Worm (Caenorhabditis elegans): Measurements from ENCODE around the gene ZK632.10.
A peak's percentile ranks its signal among the peaks of the same experiment; 100 is the strongest.

- no peak for TF ChIP-seq fos-1 (tag; optimal IDR thresholded peaks at IDR 0.05)
- no peak for TF ChIP-seq ztf-11 (tag; optimal IDR thresholded peaks at IDR 0.05)
- no peak for TF ChIP-seq aha-1 (tag; optimal IDR thresholded peaks at IDR 0.05)
- no peak for TF ChIP-seq lsy-2 (tag; optimal IDR thresholded peaks at IDR 0.05)
- TF ChIP-seq pag-3 (tag; optimal IDR thresholded peaks at IDR 0.05; ENCODE audit: borderline replicate concordance, insufficient read depth): no peak
- TF ChIP-seq unc-86 (tag; optimal IDR thresholded peaks at IDR 0.05): no peak
- TF ChIP-seq ceh-82 (tag; optimal IDR thresholded peaks at IDR 0.05): peak in 1 of 3 experiments; percentile 0
- no peak for TF ChIP-seq zag-1 (tag; optimal IDR thresholded peaks at IDR 0.05)
- no peak for TF ChIP-seq nhr-237 (tag; optimal IDR thresholded peaks at IDR 0.05)
- no peak for TF ChIP-seq lin-15B (tag; optimal IDR thresholded peaks at IDR 0.05)
- TF ChIP-seq unc-62 (GFP tag; optimal IDR thresholded peaks at IDR 0.05): no peak
- no peak for TF ChIP-seq blmp-1 (tag; optimal IDR thresholded peaks at IDR 0.05)
- no peak for TF ChIP-seq vab-15 (tag; optimal IDR thresholded peaks at IDR 0.05)
- no peak for TF ChIP-seq nhr-76 (tag; optimal IDR thresholded peaks at IDR 0.05)
Observed at ce11 chrIII:9851547-9851946, 24.0 kb upstream of the ZK632.10 start, which contains the start of gene K11H3.3.
